Worm (Caenorhabditis elegans) whole organism, L4/young adult: ENCODE measurements around the gene ZK662.6.

Experiments
- W03F9.2 ChIP-seq: fragments of 150-350 bp; optimal IDR thresholded peaks from 2 replicates; lab custom pipeline; 2014; ENCODE audit warnings: missing biosample characterization, missing genetic modification characterization
- him-1 ChIP-seq: sonication (generic microtip); optimal IDR thresholded peaks from 2 replicates; lab custom pipeline; 2016; ENCODE audit warnings: missing genotype, missing genetic modification reagents, missing genetic modification characterization, missing compliant biosample characterization

ce11 chrX:15740526-15740925 is 22.1 kb downstream of the ZK662.6 start, which contains the start of gene srg-64:
- TF ChIP-seq W03F9.2 (tag; lab: Kevin White, UChicago) (no peak), him-1 (tag; lab: Kevin White, UChicago) (no peak)
